Worm (Caenorhabditis elegans) whole organism, mixed stage, embryonic: ENCODE measurements around the gene ZK1321.4.

Experiments
- M03D4.4 ChIP-seq: sonication (generic microtip); optimal IDR thresholded peaks from 2 replicates; lab custom pipeline; 2017; ENCODE audit warnings: mild to moderate bottlenecking, missing genetic modification characterization, missing compliant biosample characterization
- elt-1 ChIP-seq: sonication (generic microtip); optimal IDR thresholded peaks from 2 replicates; lab custom pipeline; 2017; ENCODE audit warnings: missing genetic modification characterization, mild to moderate bottlenecking, missing compliant biosample characterization, antibody characterized with exemption, moderate library complexity, borderline replicate concordance; ENCODE audit not compliant: insufficient read depth
- elt-3 ChIP-seq: fragments of 150-350 bp; optimal IDR thresholded peaks from 2 replicates; lab custom pipeline; 2014; ENCODE audit warnings: missing biosample characterization, missing genetic modification characterization
- lin-13 ChIP-seq: fragments of 150-350 bp; optimal IDR thresholded peaks from 2 replicates; lab custom pipeline; 2014; ENCODE audit warnings: missing biosample characterization, missing genetic modification characterization
- mls-2 ChIP-seq: sonication (generic microtip); optimal IDR thresholded peaks from 2 replicates; lab custom pipeline; 2016; ENCODE audit warnings: mild to moderate bottlenecking, missing genetic modification characterization, moderate library complexity, missing compliant biosample characterization
- nhr-237 ChIP-seq: fragments of 150-350 bp; optimal IDR thresholded peaks from 2 replicates; lab custom pipeline; 2014; ENCODE audit warnings: missing biosample characterization, missing genetic modification characterization
- nhr-76 ChIP-seq: sonication (generic microtip); optimal IDR thresholded peaks from 2 replicates; lab custom pipeline; 2017; ENCODE audit warnings: missing biosample characterization, missing genetic modification characterization
- snpc-4 ChIP-seq: fragments of 150-350 bp; optimal IDR thresholded peaks from 2 replicates; lab custom pipeline; 2014; ENCODE audit warnings: missing biosample characterization, missing genetic modification characterization

- no peak for TF ChIP-seq lin-13 (tag; lab: Kevin White, UChicago)
- no peak for TF ChIP-seq snpc-4 (tag; lab: Kevin White, UChicago)
- TF ChIP-seq M03D4.4 (tag; lab: Kevin White, UChicago): no peak
- no peak for TF ChIP-seq mls-2 (tag; lab: Kevin White, UChicago)
- no peak for TF ChIP-seq nhr-76 (tag; lab: Kevin White, UChicago)
- TF ChIP-seq elt-1 (tag; lab: Kevin White, UChicago): no peak
- TF ChIP-seq nhr-237 (tag; lab: Kevin White, UChicago): no peak
- no peak for TF ChIP-seq elt-3 (tag; lab: Kevin White, UChicago)
These were observed 33.2 kb downstream of the ZK1321.4 start for ce11 chrII:9740552-9740951.
